Comparison of ENCODE assay signal across 1 fruit fly cellular context in the genomic region with DNA sequence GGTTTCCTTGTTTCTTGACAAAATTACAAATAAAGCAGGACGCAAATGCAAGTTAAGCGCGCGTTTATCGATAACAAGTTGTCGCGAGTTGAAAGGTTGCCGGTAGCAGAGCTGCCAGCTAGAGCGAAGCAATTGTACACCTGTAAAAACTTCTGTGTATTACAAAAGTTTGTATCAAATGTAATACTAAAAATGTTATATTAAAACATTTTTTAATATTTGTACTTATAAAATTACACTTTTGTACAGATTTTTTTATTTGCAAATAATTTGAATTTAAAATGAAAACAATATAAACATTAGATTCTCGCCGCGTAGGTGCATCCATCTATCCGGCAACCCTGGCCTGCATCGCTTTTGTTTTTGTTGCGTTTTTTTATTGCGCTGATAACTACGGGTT.
TF ChIP-seq lines count a peak whose summit lies in the region.

A gene (minus strand): TSS at position 82 of the 400 bp plus-strand sequence.
A gene (plus strand): TSS at position 327 of the 400 bp plus-strand sequence.

TF ChIP-seq in whole organism, embryonic, 481 proteins besides CTCF, POLR2A, EP300 and RAD21 (continued from another document and continues in another):
- TF ChIP-seq CG8765 (GFP tag; IDR thresholded peaks at IDR 0.05; lab: Robert Waterston, UW) (peak; percentile 88), crc (GFP tag; optimal IDR thresholded peaks at IDR 0.05; lab: Kevin White, UChicago) (no peak), CG11398 (GFP tag; optimal IDR thresholded peaks at IDR 0.05; lab: Kevin White, UChicago) (no peak), sim (GFP tag; IDR thresholded peaks at IDR 0.05; lab: Robert Waterston, UW) (peak; percentile 91), CG11247 (GFP tag; IDR thresholded peaks at IDR 0.05; lab: Robert Waterston, UW) (peak; percentile 93), Lim3 (GFP tag; IDR thresholded peaks at IDR 0.05; lab: Robert Waterston, UW) (peak; percentile 87), CG7745 (tag; optimal IDR thresholded peaks at IDR 0.05; lab: Kevin White, UChicago) (no peak), CG7556 (GFP tag; optimal IDR thresholded peaks at IDR 0.05; lab: Kevin White, UChicago) (peak; percentile 87), Dfd (GFP tag; optimal IDR thresholded peaks at IDR 0.05; lab: Kevin White, UChicago) (no peak), CG15696 (tag; optimal IDR thresholded peaks at IDR 0.05; lab: Kevin White, UChicago) (peak; percentile 94), Jarid2 (GFP tag; optimal IDR thresholded peaks at IDR 0.05; lab: Kevin White, UChicago) (no peak), CG8089 (GFP tag; optimal IDR thresholded peaks at IDR 0.05; lab: Kevin White, UChicago) (peak; percentile 30), Hmr (GFP tag; optimal IDR thresholded peaks at IDR 0.05; lab: Kevin White, UChicago) (peak; percentile 86), insv (GFP tag; optimal IDR thresholded peaks at IDR 0.05; lab: Kevin White, UChicago) (peak in 1 of 2 experiments; percentile 56), CG13775 (GFP tag; optimal IDR thresholded peaks at IDR 0.05; lab: Kevin White, UChicago) (peak; percentile 94), CG18476 (GFP tag; optimal IDR thresholded peaks at IDR 0.05; lab: Kevin White, UChicago) (peak; percentile 82), Xrp1 (GFP tag; IDR thresholded peaks at IDR 0.05; lab: Robert Waterston, UW) (peak; percentile 98), sima (GFP tag; optimal IDR thresholded peaks at IDR 0.05; lab: Kevin White, UChicago) (no peak), Chrac-16 (GFP tag; optimal IDR thresholded peaks at IDR 0.05; lab: Kevin White, UChicago) (peak; percentile 92), eyg (GFP tag; optimal IDR thresholded peaks at IDR 0.05; lab: Kevin White, UChicago) (no peak), lilli (GFP tag; optimal IDR thresholded peaks at IDR 0.05; lab: Kevin White, UChicago) (peak; percentile 87), Med (GFP tag; lab: Kevin White, UChicago) (peak; percentile 92), CG2712 (tag; optimal IDR thresholded peaks at IDR 0.05; lab: Kevin White, UChicago) (peak; percentile 94), Mad (GFP tag; optimal IDR thresholded peaks at IDR 0.05; lab: Kevin White, UChicago) (peak; percentile 72), CG2120 (GFP tag; optimal IDR thresholded peaks at IDR 0.05; lab: Kevin White, UChicago) (peak; percentile 85), Eip74EF (GFP tag; optimal IDR thresholded peaks at IDR 0.05; lab: Kevin White, UChicago) (peak in 1 of 2 experiments; percentile 56), aop (GFP tag; IDR thresholded peaks at IDR 0.05; lab: Robert Waterston, UW) (peak; percentile 65; the same call in 1 of the 2 replicates), CG42726 (GFP tag; IDR thresholded peaks at IDR 0.05; lab: Robert Waterston, UW; ENCODE audit: partially characterized antibody) (no peak), slp2 (GFP tag; optimal IDR thresholded peaks at IDR 0.05; lab: Kevin White, UChicago) (peak; percentile 39), gsb (GFP tag; IDR thresholded peaks at IDR 0.05; lab: Robert Waterston, UW) (peak; percentile 88), Ptx1 (GFP tag; IDR thresholded peaks at IDR 0.05; lab: Robert Waterston, UW) (peak; percentile 98), CG3838 (GFP tag; optimal IDR thresholded peaks at IDR 0.05; lab: Kevin White, UChicago) (peak; percentile 58), dpn (GFP tag; optimal IDR thresholded peaks at IDR 0.05; lab: Kevin White, UChicago) (peak; percentile 73 to 90), CG1024 (GFP tag; IDR thresholded peaks at IDR 0.05; lab: Robert Waterston, UW) (peak; percentile 85), CG2889 (GFP tag; IDR thresholded peaks at IDR 0.05; lab: Robert Waterston, UW) (peak; percentile 93), prd (optimal IDR thresholded peaks at IDR 0.05; lab: Kevin White, UChicago) (no peak), prd (GFP tag; IDR thresholded peaks at IDR 0.05; lab: Robert Waterston, UW) (peak; percentile 98), phol (tag; optimal IDR thresholded peaks at IDR 0.05; lab: Kevin White, UChicago) (peak; percentile 95), CG32772 (GFP tag; IDR thresholded peaks at IDR 0.05; lab: Robert Waterston, UW) (peak; percentile 97), E2f1 (GFP tag; IDR thresholded peaks at IDR 0.05; lab: Robert Waterston, UW) (peak; percentile 96), Atf3 (GFP tag; optimal IDR thresholded peaks at IDR 0.05; lab: Kevin White, UChicago) (peak; percentile 22), p53 (GFP tag; optimal IDR thresholded peaks at IDR 0.05; lab: Kevin White, UChicago) (no peak), CG12299 (tag; optimal IDR thresholded peaks at IDR 0.05; lab: Kevin White, UChicago) (peak; percentile 82), fd3F (GFP tag; optimal IDR thresholded peaks at IDR 0.05; lab: Kevin White, UChicago) (peak; percentile 91), Tbp (GFP tag; optimal IDR thresholded peaks at IDR 0.05; lab: Kevin White, UChicago) (no peak), ash1 (GFP tag; optimal IDR thresholded peaks at IDR 0.05; lab: Kevin White, UChicago) (no peak), fru (optimal IDR thresholded peaks at IDR 0.05; lab: Kevin White, UChicago) (no peak), CG14710 (tag; optimal IDR thresholded peaks at IDR 0.05; lab: Kevin White, UChicago) (peak; percentile 94), nerfin-1 (tag; optimal IDR thresholded peaks at IDR 0.05; lab: Kevin White, UChicago) (peak; percentile 88), CG3065 (GFP tag; optimal IDR thresholded peaks at IDR 0.05; lab: Kevin White, UChicago) (peak; percentile 81), CG11504 (tag; optimal IDR thresholded peaks at IDR 0.05; lab: Kevin White, UChicago) (peak; percentile 91), CG12942 (GFP tag; optimal IDR thresholded peaks at IDR 0.05; lab: Kevin White, UChicago) (peak; percentile 90), Bteb2 (GFP tag; optimal IDR thresholded peaks at IDR 0.05; lab: Kevin White, UChicago) (peak; percentile 35), CG2199 (GFP tag; IDR thresholded peaks at IDR 0.05; lab: Robert Waterston, UW) (peak; percentile 79; the same call in 1 of the 3 replicates), Hr3 (GFP tag; optimal IDR thresholded peaks at IDR 0.05; lab: Kevin White, UChicago) (peak; percentile 92), CG17612 (GFP tag; IDR thresholded peaks at IDR 0.05; lab: Robert Waterston, UW) (peak; percentile 79), CG9215 (GFP tag; IDR thresholded peaks at IDR 0.05; lab: Robert Waterston, UW) (peak; percentile 94), CG12659 (GFP tag; optimal IDR thresholded peaks at IDR 0.05; lab: Kevin White, UChicago) (peak; percentile 89), CoRest (tag; optimal IDR thresholded peaks at IDR 0.05; lab: Kevin White, UChicago) (peak; percentile 95), chm (GFP tag; IDR thresholded peaks at IDR 0.05; lab: Robert Waterston, UW) (peak; percentile 83), pzg (GFP tag; optimal IDR thresholded peaks at IDR 0.05; lab: Kevin White, UChicago) (peak; percentile 34), Awh (GFP tag; IDR thresholded peaks at IDR 0.05; lab: Robert Waterston, UW) (peak; percentile 95), CG15073 (GFP tag; optimal IDR thresholded peaks at IDR 0.05; lab: Kevin White, UChicago) (peak; percentile 53), CG17186 (GFP tag; optimal IDR thresholded peaks at IDR 0.05; lab: Kevin White, UChicago) (peak; percentile 45), twi (tag; optimal IDR thresholded peaks at IDR 0.05; lab: Kevin White, UChicago) (peak; percentile 84), Oaz (GFP tag; IDR thresholded peaks at IDR 0.05; lab: Robert Waterston, UW) (peak; percentile 92), ase (GFP tag; IDR thresholded peaks at IDR 0.05; lab: Robert Waterston, UW) (peak; percentile 93), lbe (GFP tag; optimal IDR thresholded peaks at IDR 0.05; lab: Kevin White, UChicago) (peak; percentile 80), sisA (GFP tag; IDR thresholded peaks at IDR 0.05; lab: Robert Waterston, UW) (peak; percentile 95), HmgZ (tag; optimal IDR thresholded peaks at IDR 0.05; lab: Kevin White, UChicago) (peak; percentile 85), CG4360 (GFP tag; IDR thresholded peaks at IDR 0.05; lab: Robert Waterston, UW) (peak; percentile 76), Scr (GFP tag; IDR thresholded peaks at IDR 0.05; lab: Robert Waterston, UW; ENCODE audit: partially characterized antibody) (peak; percentile 40), MESR4 (GFP tag; optimal IDR thresholded peaks at IDR 0.05; lab: Kevin White, UChicago) (no peak), CG17912 (GFP tag; optimal IDR thresholded peaks at IDR 0.05; lab: Kevin White, UChicago) (peak; percentile 25), hbn (GFP tag; IDR thresholded peaks at IDR 0.05; lab: Robert Waterston, UW; ENCODE audit: partially characterized antibody) (no peak), Xbp1 (GFP tag; optimal IDR thresholded peaks at IDR 0.05; lab: Kevin White, UChicago) (peak; percentile 94), bigmax (GFP tag; optimal IDR thresholded peaks at IDR 0.05; lab: Kevin White, UChicago) (no peak), Sox100B (GFP tag; optimal IDR thresholded peaks at IDR 0.05; lab: Kevin White, UChicago) (peak; percentile 90), HLH4C (GFP tag; IDR thresholded peaks at IDR 0.05; lab: Robert Waterston, UW; ENCODE audit: partially characterized antibody) (no peak), CG33213 (GFP tag; optimal IDR thresholded peaks at IDR 0.05; lab: Kevin White, UChicago) (peak; percentile 28), CG15479 (GFP tag; optimal IDR thresholded peaks at IDR 0.05; lab: Kevin White, UChicago) (no peak), Deaf1 (tag; optimal IDR thresholded peaks at IDR 0.05; lab: Kevin White, UChicago) (peak; percentile 67), bowl (GFP tag; IDR thresholded peaks at IDR 0.05; lab: Robert Waterston, UW) (peak; percentile 82), lab (GFP tag; optimal IDR thresholded peaks at IDR 0.05; lab: Kevin White, UChicago) (peak; percentile 94), Hey (tag; optimal IDR thresholded peaks at IDR 0.05; lab: Kevin White, UChicago) (no peak), sqz (GFP tag; optimal IDR thresholded peaks at IDR 0.05; lab: Kevin White, UChicago) (peak; percentile 90), seq (GFP tag; IDR thresholded peaks at IDR 0.05; lab: Robert Waterston, UW) (peak; percentile 93), vfl (GFP tag; optimal IDR thresholded peaks at IDR 0.05; lab: Kevin White, UChicago) (peak; percentile 72), Neu2 (GFP tag; optimal IDR thresholded peaks at IDR 0.05; lab: Kevin White, UChicago; ENCODE audit: borderline replicate concordance) (no peak), GATAe (GFP tag; conservative IDR thresholded peaks at IDR 0.05; lab: Robert Waterston, UW) (peak; percentile 90), CG13424 (tag; optimal IDR thresholded peaks at IDR 0.05; lab: Kevin White, UChicago) (peak; percentile 96), sr (GFP tag; IDR thresholded peaks at IDR 0.05; lab: Robert Waterston, UW) (peak; percentile 43; the same call in 2 of the 3 replicates), CG3407 (GFP tag; optimal IDR thresholded peaks at IDR 0.05; lab: Kevin White, UChicago) (peak; percentile 75), CG11560 (tag; IDR thresholded peaks at IDR 0.05; lab: Robert Waterston, UW) (peak; percentile 85), Nf-YB (GFP tag; optimal IDR thresholded peaks at IDR 0.05; lab: Kevin White, UChicago) (peak; percentile 63), CG2202 (tag; optimal IDR thresholded peaks at IDR 0.05; lab: Kevin White, UChicago) (peak; percentile 60), CG9797 (GFP tag; optimal IDR thresholded peaks at IDR 0.05; lab: Kevin White, UChicago) (peak; percentile 28), tll (GFP tag; optimal IDR thresholded peaks at IDR 0.05; lab: Kevin White, UChicago) (peak in 1 of 2 experiments; percentile 7), CG14667 (GFP tag; IDR thresholded peaks at IDR 0.05; lab: Robert Waterston, UW) (peak; percentile 96), CG12104 (GFP tag; optimal IDR thresholded peaks at IDR 0.05; lab: Kevin White, UChicago) (peak; percentile 87), CG43689 (GFP tag; IDR thresholded peaks at IDR 0.05; lab: Robert Waterston, UW) (peak; percentile 90), D (optimal IDR thresholded peaks at IDR 0.05; lab: Kevin White, UChicago) (no peak), D (GFP tag; optimal IDR thresholded peaks at IDR 0.05; lab: Kevin White, UChicago) (peak; percentile 89), Dad (GFP tag; optimal IDR thresholded peaks at IDR 0.05; lab: Kevin White, UChicago) (peak; percentile 24), pnt (GFP tag; optimal IDR thresholded peaks at IDR 0.05; lab: Kevin White, UChicago) (peak; percentile 52), shn (GFP tag; optimal IDR thresholded peaks at IDR 0.05; lab: Kevin White, UChicago) (peak; percentile 20), repo (GFP tag; optimal IDR thresholded peaks at IDR 0.05; lab: Kevin White, UChicago) (no peak), pb (GFP tag; optimal IDR thresholded peaks at IDR 0.05; lab: Kevin White, UChicago) (no peak), Hand (GFP tag; optimal IDR thresholded peaks at IDR 0.05; lab: Kevin White, UChicago) (peak; percentile 41), Sry-β (GFP tag; optimal IDR thresholded peaks at IDR 0.05; lab: Kevin White, UChicago) (no peak), CG30020 (tag; optimal IDR thresholded peaks at IDR 0.05; lab: Kevin White, UChicago) (peak; percentile 76), B-H1 (GFP tag; IDR thresholded peaks at IDR 0.05; lab: Robert Waterston, UW) (peak; percentile 94), ftz-f1 (GFP tag; optimal IDR thresholded peaks at IDR 0.05; lab: Kevin White, UChicago) (peak; percentile 25), Antp (GFP tag; optimal IDR thresholded peaks at IDR 0.05; lab: Kevin White, UChicago) (peak; percentile 51), Poxn (GFP tag; IDR thresholded peaks at IDR 0.05; lab: Robert Waterston, UW) (peak; percentile 84), hkb (optimal IDR thresholded peaks at IDR 0.05; lab: Kevin White, UChicago) (peak; percentile 54), hkb (GFP tag; IDR thresholded peaks at IDR 0.05; lab: Robert Waterston, UW) (peak; percentile 89), Mrtf (GFP tag; IDR thresholded peaks at IDR 0.05; lab: Robert Waterston, UW) (peak; percentile 93), D19A (tag; optimal IDR thresholded peaks at IDR 0.05; lab: Kevin White, UChicago) (peak; percentile 85), mam (GFP tag; optimal IDR thresholded peaks at IDR 0.05; lab: Kevin White, UChicago) (peak; percentile 71), ind (GFP tag; optimal IDR thresholded peaks at IDR 0.05; lab: Kevin White, UChicago) (peak; percentile 93), CG10209 (GFP tag; optimal IDR thresholded peaks at IDR 0.05; lab: Kevin White, UChicago) (peak; percentile 93), Fer1 (GFP tag; optimal IDR thresholded peaks at IDR 0.05; lab: Kevin White, UChicago) (peak; percentile 93), CG17328 (GFP tag; IDR thresholded peaks at IDR 0.05; lab: Robert Waterston, UW) (peak; percentile 96), CG9727 (GFP tag; optimal IDR thresholded peaks at IDR 0.05; lab: Kevin White, UChicago) (peak; percentile 93), Dbx (GFP tag; IDR thresholded peaks at IDR 0.05; lab: Robert Waterston, UW) (peak; percentile 92; the same call in 2 of the 3 replicates), TFAM (GFP tag; optimal IDR thresholded peaks at IDR 0.05; lab: Kevin White, UChicago) (peak; percentile 50)
